Fruit fly (Drosophila melanogaster) whole organism, adult: ENCODE results near the gene Jon99Fi.
A peak's percentile ranks its signal among the peaks of the same experiment; 100 is the strongest.

Experiments
- CG14711 ChIP-seq: fragments of 200-800 bp; sonication (Bioruptor generic); optimal IDR thresholded peaks from 2 replicates; lab custom pipeline; 2018; ENCODE audit warnings: missing biosample characterization, mild to moderate bottlenecking, missing genetic modification characterization, moderate library complexity
- CG33017 ChIP-seq: fragments of 200-800 bp; sonication (Bioruptor generic); optimal IDR thresholded peaks from 2 replicates; lab custom pipeline; 2018; ENCODE audit warnings: missing biosample characterization, mild to moderate bottlenecking, missing genetic modification characterization, moderate library complexity
- Crg-1 ChIP-seq: fragments of 200-800 bp; sonication (Bioruptor generic); optimal IDR thresholded peaks from 2 replicates; lab custom pipeline; 2016; ENCODE audit warnings: missing biosample characterization, missing genetic modification characterization
- cic ChIP-seq: fragments of 200-800 bp; sonication (Bioruptor generic); optimal IDR thresholded peaks from 2 replicates; lab custom pipeline; 2017; ENCODE audit warnings: missing biosample characterization, mild to moderate bottlenecking, missing genetic modification characterization, moderate library complexity
- ovo ChIP-seq: fragments of 200-800 bp; sonication (Bioruptor generic); optimal IDR thresholded peaks from 2 replicates; lab custom pipeline; 2016; ENCODE audit warnings: missing biosample characterization, missing genetic modification characterization
- toe ChIP-seq: fragments of 200-800 bp; sonication (Bioruptor generic); optimal IDR thresholded peaks from 2 replicates; lab custom pipeline; 2016; ENCODE audit warnings: missing biosample characterization, missing genetic modification characterization

DNA sequence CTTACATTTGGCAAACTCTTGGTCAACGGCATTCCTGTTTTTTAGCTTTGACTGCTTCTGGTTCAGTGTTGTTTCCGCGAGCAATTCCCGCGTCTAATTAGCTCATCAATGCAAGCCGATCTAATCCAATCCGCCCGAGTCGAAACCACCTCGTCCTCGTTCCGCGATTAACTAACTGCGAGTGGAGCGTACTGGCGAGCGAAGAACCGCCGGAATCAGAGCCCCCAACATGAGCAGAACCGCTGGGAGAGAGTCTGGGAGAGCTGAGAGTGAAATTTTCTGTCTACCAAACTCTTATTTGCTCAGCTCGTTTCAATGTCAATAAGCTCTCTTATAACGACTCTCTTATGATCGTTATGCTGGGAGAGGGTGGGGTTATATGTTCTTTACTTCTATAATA, 38.5 kb upstream of the Jon99Fi start:
- TF ChIP-seq CG14711 (no peak), cic (GFP tag; lab: Kevin White, UChicago) (peak; percentile 72), toe (GFP tag; lab: Kevin White, UChicago) (peak; percentile 38), ovo (GFP tag; lab: Kevin White, UChicago) (peak; percentile 89), Crg-1 (GFP tag; lab: Kevin White, UChicago) (peak; percentile 81), CG33017 (tag; lab: Kevin White, UChicago) (peak; percentile 4)
